Fruit fly (Drosophila melanogaster): Measurements from ENCODE around the gene CG1637.
A peak's percentile ranks its signal among the peaks of the same experiment; 100 is the strongest.

Gene CG1637

DNA sequence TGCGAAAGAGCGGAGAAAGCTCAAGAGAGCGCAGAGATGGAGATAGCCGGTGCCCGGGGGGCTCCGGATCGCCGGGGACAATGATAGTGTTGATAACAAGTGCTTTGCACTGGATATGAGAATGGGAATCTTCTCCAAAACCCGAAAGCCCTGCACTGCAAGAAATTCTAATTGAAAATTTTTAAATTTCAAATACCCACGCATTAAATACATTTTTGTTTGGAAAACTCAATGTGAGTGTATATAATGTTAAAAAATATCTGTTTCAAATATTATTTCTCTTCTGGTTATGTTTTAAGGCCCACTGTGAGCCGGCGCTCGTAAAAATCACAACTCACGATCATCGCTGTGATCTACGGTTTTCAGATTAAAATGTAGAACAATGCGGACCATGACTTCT, 15.5 kb upstream of the CG1637 start:
- TF ChIP-seq CG8159 (tag; optimal IDR thresholded peaks at IDR 0.05) (peak; percentile 29), CG14655 (GFP tag; optimal IDR thresholded peaks at IDR 0.05) (peak; percentile 17), Ets98B (GFP tag; IDR thresholded peaks at IDR 0.05) (no peak)

DNA sequence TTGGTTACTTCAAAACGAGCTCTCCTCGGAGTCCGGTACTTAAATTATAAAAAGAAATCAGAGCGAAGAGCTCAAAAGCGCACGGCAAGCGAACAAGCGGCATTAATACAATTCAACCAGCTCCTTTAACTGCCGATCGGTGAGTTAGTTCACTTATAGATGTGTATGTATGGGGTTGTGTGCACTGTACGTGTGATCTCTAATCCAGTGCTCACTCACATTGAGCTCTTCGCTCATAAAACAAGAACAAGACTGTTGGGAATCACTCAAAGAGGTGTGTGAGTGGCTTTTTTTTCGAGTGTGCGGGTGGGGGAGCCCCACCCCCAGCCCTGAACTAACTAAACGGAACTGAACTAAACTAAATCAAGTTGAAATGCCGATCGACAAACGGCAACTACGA, 13.5 kb upstream of the CG1637 start, which contains the start of gene Ork1:
Gene Ork1, minus strand, starts transcription at position 101 of the 400 bp plus-strand sequence.
- no peak for TF ChIP-seq Ets98B (GFP tag; IDR thresholded peaks at IDR 0.05)
- TF ChIP-seq EcR (GFP tag; optimal IDR thresholded peaks at IDR 0.05): no peak
- TF ChIP-seq Pif1B (GFP tag; optimal IDR thresholded peaks at IDR 0.05): no peak
- no peak for TF ChIP-seq rn (GFP tag; IDR thresholded peaks at IDR 0.05)
- no peak for TF ChIP-seq CG17806 (tag; optimal IDR thresholded peaks at IDR 0.05)
- no peak for TF ChIP-seq CG13204 (GFP tag; optimal IDR thresholded peaks at IDR 0.05)
- no peak for TF ChIP-seq CG34367 (tag; optimal IDR thresholded peaks at IDR 0.05)

DNA sequence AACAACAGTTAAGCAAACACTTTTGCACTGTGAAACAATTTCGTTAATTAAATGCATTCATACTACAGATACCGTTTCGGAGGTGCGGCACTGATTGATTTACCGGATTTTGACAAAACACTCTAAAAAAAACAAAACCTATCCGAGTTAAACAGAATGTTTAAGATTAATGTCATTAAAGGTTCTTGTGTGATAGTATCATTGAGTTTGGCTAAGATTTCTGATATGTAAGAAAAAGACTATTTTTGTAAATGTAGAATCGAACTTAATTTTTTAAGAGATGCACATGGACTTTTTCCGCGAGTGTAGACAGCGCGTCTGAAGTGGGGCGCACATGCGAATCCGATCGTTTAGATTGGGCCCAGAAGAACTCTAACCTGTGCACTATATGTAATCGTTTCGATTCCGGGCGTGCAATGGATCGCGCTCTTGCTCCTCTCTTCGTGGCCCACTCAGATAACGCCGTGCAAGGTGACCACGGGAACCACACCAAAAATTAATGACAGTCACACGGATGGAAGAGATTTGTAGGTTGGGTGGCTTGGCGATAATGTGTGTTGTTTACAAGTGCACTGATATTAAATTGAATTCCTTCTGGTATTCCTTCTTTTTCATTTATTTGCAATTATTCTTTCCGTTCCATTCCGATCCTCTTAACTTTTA, 12.4 kb upstream of the CG1637 start:
- TF ChIP-seq CG13204 (GFP tag; optimal IDR thresholded peaks at IDR 0.05) (no peak), CG8301 (tag; optimal IDR thresholded peaks at IDR 0.05) (no peak)

DNA sequence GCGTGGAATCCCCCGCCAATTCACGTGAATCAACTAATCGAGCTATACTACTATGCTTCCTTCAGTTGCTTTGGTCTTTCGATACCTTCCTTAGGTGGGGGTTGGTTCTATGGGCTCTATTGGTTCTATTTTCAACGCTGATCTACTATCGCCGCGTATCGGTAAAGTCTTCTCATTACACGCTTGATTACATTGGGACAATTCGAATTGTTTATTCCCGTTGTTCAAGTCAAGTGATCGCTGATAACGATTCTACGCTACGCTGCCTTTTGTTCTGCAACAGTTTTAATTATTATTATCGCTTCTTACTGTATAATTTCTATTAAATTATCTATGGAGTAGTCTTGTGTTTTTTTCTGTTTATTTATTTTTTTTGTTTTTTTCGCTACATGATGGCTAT, 9.9 kb upstream of the CG1637 start:
- no peak for TF ChIP-seq CG13204 (GFP tag; optimal IDR thresholded peaks at IDR 0.05)
- TF ChIP-seq fd96Ca (GFP tag; IDR thresholded peaks at IDR 0.05): no peak
- TF ChIP-seq gl (tag; optimal IDR thresholded peaks at IDR 0.05): no peak
- no peak for TF ChIP-seq CG32121 (GFP tag; IDR thresholded peaks at IDR 0.05)
- no peak for TF ChIP-seq EcR (GFP tag; optimal IDR thresholded peaks at IDR 0.05)
- TF ChIP-seq Pif1A (GFP tag; optimal IDR thresholded peaks at IDR 0.05): no peak
- no peak for TF ChIP-seq CG9948 (tag; optimal IDR thresholded peaks at IDR 0.05)
- no peak for TF ChIP-seq Snoo (tag; optimal IDR thresholded peaks at IDR 0.05)
- no peak for TF ChIP-seq Ets98B (GFP tag; IDR thresholded peaks at IDR 0.05)
- TF ChIP-seq D1 (tag; optimal IDR thresholded peaks at IDR 0.05): no peak
- TF ChIP-seq CG15710 (tag; optimal IDR thresholded peaks at IDR 0.05): no peak
- no peak for TF ChIP-seq CG14655 (GFP tag; optimal IDR thresholded peaks at IDR 0.05)
- TF ChIP-seq CG8159 (tag; optimal IDR thresholded peaks at IDR 0.05): no peak

DNA sequence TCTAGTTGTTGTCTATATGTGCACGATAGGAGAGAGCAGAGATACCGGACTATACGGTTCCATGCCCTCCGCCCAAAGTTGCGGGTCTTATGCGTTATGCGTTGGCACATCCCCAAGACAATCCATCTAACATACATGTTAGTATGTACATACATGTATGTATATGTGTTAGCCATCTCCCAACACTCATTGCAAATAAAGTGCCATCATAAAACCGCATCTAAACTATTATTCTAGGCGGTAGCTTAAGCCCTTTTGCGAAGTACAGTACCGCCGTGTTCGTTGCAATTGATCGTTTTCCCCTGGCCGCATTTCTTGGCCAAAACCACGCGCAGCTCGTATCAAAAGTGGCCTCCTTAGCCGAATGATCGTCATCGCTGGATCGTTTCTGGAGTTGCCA, 8.7 kb upstream of the CG1637 start:
- TF ChIP-seq CG8301 (tag; optimal IDR thresholded peaks at IDR 0.05) (no peak), Pif1A (GFP tag; optimal IDR thresholded peaks at IDR 0.05) (no peak), CG4496 (GFP tag; IDR thresholded peaks at IDR 0.05) (no peak), rn (GFP tag; IDR thresholded peaks at IDR 0.05) (no peak), CG12605 (GFP tag; IDR thresholded peaks at IDR 0.05) (no peak), EcR (GFP tag; optimal IDR thresholded peaks at IDR 0.05) (no peak), Snoo (tag; optimal IDR thresholded peaks at IDR 0.05) (no peak), CG13204 (GFP tag; optimal IDR thresholded peaks at IDR 0.05) (no peak), CG9948 (tag; optimal IDR thresholded peaks at IDR 0.05) (no peak), gl (tag; optimal IDR thresholded peaks at IDR 0.05) (no peak), Ets98B (GFP tag; IDR thresholded peaks at IDR 0.05) (no peak), CG34367 (tag; optimal IDR thresholded peaks at IDR 0.05) (no peak), CG14655 (GFP tag; optimal IDR thresholded peaks at IDR 0.05) (no peak), CG32121 (GFP tag; IDR thresholded peaks at IDR 0.05) (no peak), Pif1B (GFP tag; optimal IDR thresholded peaks at IDR 0.05) (no peak), D1 (tag; optimal IDR thresholded peaks at IDR 0.05) (no peak), CG10348 (GFP tag; IDR thresholded peaks at IDR 0.05) (no peak), fd96Ca (GFP tag; IDR thresholded peaks at IDR 0.05) (no peak), CG17806 (tag; optimal IDR thresholded peaks at IDR 0.05) (no peak)

DNA sequence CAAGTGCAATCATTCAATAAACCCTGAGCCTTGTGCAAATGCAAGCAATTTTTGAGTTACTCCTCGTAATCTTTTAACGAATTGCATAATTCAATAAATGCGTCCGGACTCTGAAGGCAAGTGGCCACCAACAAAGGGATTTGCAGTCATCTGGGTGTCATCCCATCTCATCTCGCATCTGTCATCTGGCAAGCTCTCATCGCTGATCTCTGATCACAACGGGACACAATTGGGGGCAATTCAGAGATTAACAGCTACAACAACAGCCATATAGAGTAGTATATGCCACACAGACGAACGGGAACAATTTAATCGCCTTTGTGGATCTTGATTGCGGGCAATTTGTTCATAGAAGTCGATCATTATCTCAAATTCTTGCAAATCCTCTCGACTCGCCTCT, 6.0 kb upstream of the CG1637 start:
- TF ChIP-seq CG9948 (tag; optimal IDR thresholded peaks at IDR 0.05) (no peak), CG10348 (GFP tag; IDR thresholded peaks at IDR 0.05) (no peak), CG12605 (GFP tag; IDR thresholded peaks at IDR 0.05) (no peak), Pif1B (GFP tag; optimal IDR thresholded peaks at IDR 0.05) (no peak), CG15710 (tag; optimal IDR thresholded peaks at IDR 0.05) (no peak), fd96Ca (GFP tag; IDR thresholded peaks at IDR 0.05) (no peak), CG8301 (tag; optimal IDR thresholded peaks at IDR 0.05) (no peak)

DNA sequence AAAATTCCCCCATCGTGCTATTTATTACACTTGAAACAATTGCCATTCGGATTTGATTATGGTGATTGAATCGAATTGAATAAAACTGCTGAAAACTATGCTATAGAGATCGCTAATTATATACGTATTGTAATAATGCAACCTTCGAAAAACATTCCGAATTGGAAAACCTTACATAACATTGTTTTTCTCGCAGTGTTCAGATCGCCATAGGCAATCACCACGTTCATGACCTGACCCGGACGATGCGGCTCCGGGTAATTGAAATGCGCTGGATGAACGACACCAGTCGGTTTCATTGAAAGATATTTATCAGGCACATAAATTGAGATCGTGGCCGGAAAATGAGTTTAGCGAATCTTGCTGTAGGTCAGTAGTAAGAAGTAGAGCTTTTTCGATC, 5.1 kb upstream of the CG1637 start:
- TF ChIP-seq CG4496 (GFP tag; IDR thresholded peaks at IDR 0.05) (0 out of 3 replicates have a peak, but pooled peaks have one; percentile 11), CG8301 (tag; optimal IDR thresholded peaks at IDR 0.05) (no peak), CG8159 (tag; optimal IDR thresholded peaks at IDR 0.05) (peak; percentile 6)

DNA sequence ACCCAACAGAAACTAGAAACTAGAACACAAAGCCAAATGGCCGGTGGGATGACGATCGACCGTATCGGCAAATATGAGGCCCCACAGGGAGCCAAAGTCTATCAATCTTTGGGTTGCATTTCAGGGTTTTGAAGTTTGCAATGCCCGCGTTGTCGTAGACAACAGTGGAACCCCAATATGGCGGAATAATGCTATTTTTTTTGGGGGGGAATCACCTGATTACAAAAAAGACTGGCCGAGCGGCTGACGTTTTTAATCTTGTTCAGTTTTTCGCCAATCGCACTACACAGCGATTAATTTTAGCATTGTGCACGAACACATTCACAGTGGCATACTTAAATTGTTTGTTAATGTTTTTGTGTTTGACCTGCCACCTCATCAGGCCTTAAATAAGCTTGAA, 1.2 kb downstream of the CG1637 start:
- no peak for TF ChIP-seq CG12605 (GFP tag; IDR thresholded peaks at IDR 0.05)
- no peak for TF ChIP-seq Pif1A (GFP tag; optimal IDR thresholded peaks at IDR 0.05)

Data from whole organism, pupa.